Fruit fly (Drosophila melanogaster): ENCODE results near the gene CG17734.

CG17734 gene

DNA sequence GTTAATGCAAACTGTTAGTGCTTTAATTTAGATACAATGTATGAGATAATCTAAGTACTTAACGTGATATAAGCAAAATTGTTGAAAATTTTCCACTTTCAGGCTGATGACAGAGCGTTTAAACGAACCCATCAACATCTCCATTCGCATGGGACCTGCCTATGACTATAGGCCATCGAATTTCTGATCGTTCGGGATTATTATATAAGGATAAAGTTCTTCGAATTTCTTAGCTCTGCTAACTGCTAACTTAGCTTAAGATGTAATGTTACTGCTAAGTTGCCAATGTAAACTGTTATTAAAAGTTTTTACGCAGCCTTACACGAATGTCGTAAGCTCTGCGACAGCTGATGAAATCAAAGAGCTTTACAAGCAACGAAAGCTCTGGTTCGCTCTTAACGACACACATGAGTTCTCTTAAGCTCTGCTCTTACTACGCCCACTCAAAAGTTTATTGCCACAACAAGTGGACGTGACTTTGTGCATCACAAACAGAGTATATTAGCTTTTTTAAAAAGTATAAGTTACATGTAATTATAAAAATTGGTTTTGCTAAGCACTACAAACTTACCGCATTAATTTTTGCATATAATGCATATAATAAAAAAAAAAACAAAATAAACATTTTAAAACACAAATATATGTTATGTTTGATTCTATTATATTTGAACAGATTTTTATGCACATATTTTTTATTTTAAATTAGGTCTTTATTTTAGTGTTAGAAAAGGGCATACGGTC lies 47.0 kb downstream of the CG17734 start (continued):
- TF ChIP-seq peb (GFP tag; IDR thresholded peaks at IDR 0.05) (peak; percentile 97), stwl (tag; optimal IDR thresholded peaks at IDR 0.05) (no peak), Kr (GFP tag; optimal IDR thresholded peaks at IDR 0.05) (no peak), luna (GFP tag; optimal IDR thresholded peaks at IDR 0.05) (peak; percentile 52), maf-S (GFP tag; optimal IDR thresholded peaks at IDR 0.05) (peak; percentile 81), chinmo (GFP tag; IDR thresholded peaks at IDR 0.05; ENCODE audit: partially characterized antibody) (peak; percentile 78; the same call in 2 of the 4 replicates), gt (GFP tag; IDR thresholded peaks at IDR 0.05) (peak; percentile 96), mam (GFP tag; optimal IDR thresholded peaks at IDR 0.05) (no peak), Asciz (GFP tag; optimal IDR thresholded peaks at IDR 0.05) (peak; percentile 99), D (optimal IDR thresholded peaks at IDR 0.05) (no peak), D (GFP tag; optimal IDR thresholded peaks at IDR 0.05) (peak; percentile 99), lola (GFP tag; optimal IDR thresholded peaks at IDR 0.05) (peak in 1 of 3 experiments; percentile 97), Scr (GFP tag; IDR thresholded peaks at IDR 0.05; ENCODE audit: partially characterized antibody) (no peak), CG16863 (GFP tag; optimal IDR thresholded peaks at IDR 0.05) (peak; percentile 88), Max (GFP tag; optimal IDR thresholded peaks at IDR 0.05) (peak; percentile 97), slbo (GFP tag; IDR thresholded peaks at IDR 0.05) (peak; percentile 99), CG1792 (GFP tag; optimal IDR thresholded peaks at IDR 0.05) (peak; percentile 88), CG8089 (GFP tag; optimal IDR thresholded peaks at IDR 0.05) (peak; percentile 63), Stat92E (GFP tag; optimal IDR thresholded peaks at IDR 0.05) (peak in 1 of 3 experiments; percentile 99), cas (GFP tag; IDR thresholded peaks at IDR 0.05) (peak; percentile 94), Dll (GFP tag; IDR thresholded peaks at IDR 0.05; ENCODE audit: partially characterized antibody) (no peak), TFAM (GFP tag; optimal IDR thresholded peaks at IDR 0.05) (peak; percentile 69), E2f1 (GFP tag; IDR thresholded peaks at IDR 0.05) (peak; percentile 98), CG10654 (GFP tag; optimal IDR thresholded peaks at IDR 0.05) (peak; percentile 97), B-H2 (GFP tag; optimal IDR thresholded peaks at IDR 0.05) (peak; percentile 93), Lhr (GFP tag; optimal IDR thresholded peaks at IDR 0.05) (peak; percentile 93), dmrt11E (tag; optimal IDR thresholded peaks at IDR 0.05) (peak; percentile 90), wor (GFP tag; IDR thresholded peaks at IDR 0.05) (peak; percentile 99), Gsc (GFP tag; IDR thresholded peaks at IDR 0.05) (peak; percentile 95), CG3726 (GFP tag; IDR thresholded peaks at IDR 0.05) (peak; percentile 96), crc (GFP tag; optimal IDR thresholded peaks at IDR 0.05) (peak; percentile 65), prd (optimal IDR thresholded peaks at IDR 0.05) (no peak), prd (GFP tag; IDR thresholded peaks at IDR 0.05) (peak; percentile 98), CG31388 (GFP tag; optimal IDR thresholded peaks at IDR 0.05) (peak; percentile 88), CG10274 (GFP tag; optimal IDR thresholded peaks at IDR 0.05) (peak; percentile 93), CG8388 (GFP tag; optimal IDR thresholded peaks at IDR 0.05) (peak; percentile 98), CG1647 (GFP tag; optimal IDR thresholded peaks at IDR 0.05) (peak; percentile 81), sens-2 (GFP tag; IDR thresholded peaks at IDR 0.05) (peak; percentile 82), slou (GFP tag; optimal IDR thresholded peaks at IDR 0.05) (peak; percentile 98), MTF-1 (GFP tag; optimal IDR thresholded peaks at IDR 0.05; ENCODE audit: borderline replicate concordance) (peak; percentile 84), Sry-β (GFP tag; optimal IDR thresholded peaks at IDR 0.05) (peak; percentile 64), Hsf (GFP tag; optimal IDR thresholded peaks at IDR 0.05) (peak; percentile 97), CG11085 (GFP tag; IDR thresholded peaks at IDR 0.05) (peak; percentile 96), Gug (GFP tag; IDR thresholded peaks at IDR 0.05) (peak; percentile 97), Myb (GFP tag; optimal IDR thresholded peaks at IDR 0.05) (peak; percentile 69), CG30431 (GFP tag; optimal IDR thresholded peaks at IDR 0.05) (peak; percentile 97), abd-A (tag; optimal IDR thresholded peaks at IDR 0.05) (peak; percentile 98), nmo (GFP tag; optimal IDR thresholded peaks at IDR 0.05) (peak; percentile 100), wdn (GFP tag; IDR thresholded peaks at IDR 0.05) (peak; percentile 97)
